Fruit fly (Drosophila melanogaster) whole organism, adult: ENCODE data around the gene Elp1.

ENCODE experiments used
- CG11617 ChIP-seq: fragments of 200-800 bp; sonication (Bioruptor generic); optimal IDR thresholded peaks from 2 replicates; lab custom pipeline; 2017; ENCODE audit warnings: mild to moderate bottlenecking, missing biosample characterization, missing genetic modification reagents, missing genetic modification characterization
- CG12768 ChIP-seq: fragments of 200-800 bp; sonication (Bioruptor generic); optimal IDR thresholded peaks from 2 replicates; lab custom pipeline; 2017; ENCODE audit warnings: missing biosample characterization, missing genetic modification characterization, mild to moderate bottlenecking, moderate library complexity, missing genetic modification reagents
- CG14711 ChIP-seq: fragments of 200-800 bp; sonication (Bioruptor generic); optimal IDR thresholded peaks from 2 replicates; lab custom pipeline; 2018; ENCODE audit warnings: missing biosample characterization, mild to moderate bottlenecking, missing genetic modification characterization, moderate library complexity
- CG1620 ChIP-seq: fragments of 200-800 bp; sonication (Bioruptor generic); optimal IDR thresholded peaks from 2 replicates; lab custom pipeline; 2016; ENCODE audit warnings: missing biosample characterization, missing genetic modification characterization
- CG33017 ChIP-seq: fragments of 200-800 bp; sonication (Bioruptor generic); optimal IDR thresholded peaks from 2 replicates; lab custom pipeline; 2018; ENCODE audit warnings: missing biosample characterization, mild to moderate bottlenecking, missing genetic modification characterization, moderate library complexity
- CG5204 ChIP-seq: fragments of 200-800 bp; sonication (Bioruptor generic); optimal IDR thresholded peaks from 2 replicates; lab custom pipeline; 2016; ENCODE audit warnings: missing biosample characterization, missing genetic modification characterization
- CG7045 ChIP-seq: fragments of 200-800 bp; sonication (Bioruptor generic); optimal IDR thresholded peaks from 2 replicates; lab custom pipeline; 2017; ENCODE audit warnings: missing biosample characterization, mild to moderate bottlenecking, missing genetic modification characterization
- CG7101 ChIP-seq: fragments of 200-800 bp; sonication (Bioruptor generic); optimal IDR thresholded peaks from 2 replicates; lab custom pipeline; 2018; ENCODE audit warnings: missing biosample characterization, mild to moderate bottlenecking, missing genetic modification characterization, moderate library complexity
- Clk ChIP-seq: fragments of 200-800 bp; sonication (Bioruptor generic); optimal IDR thresholded peaks from 2 replicates; lab custom pipeline; 2017; ENCODE audit warnings: missing biosample characterization, missing genetic modification characterization
- Crg-1 ChIP-seq: fragments of 200-800 bp; sonication (Bioruptor generic); optimal IDR thresholded peaks from 2 replicates; lab custom pipeline; 2016; ENCODE audit warnings: missing biosample characterization, missing genetic modification characterization
- Hr96 ChIP-seq: fragments of 200-800 bp; sonication (Bioruptor generic); optimal IDR thresholded peaks from 2 replicates; lab custom pipeline; 2016; ENCODE audit warnings: missing biosample characterization, missing genetic modification characterization
- Mnt ChIP-seq: fragments of 200-800 bp; sonication (Bioruptor generic); optimal IDR thresholded peaks from 2 replicates; lab custom pipeline; 2016; ENCODE audit warnings: missing biosample characterization, mild to moderate bottlenecking, missing genetic modification characterization
- bab1 ChIP-seq: fragments of 200-800 bp; sonication (Bioruptor generic); optimal IDR thresholded peaks from 3 replicates; lab custom pipeline; 2019; ENCODE audit warnings: missing biosample characterization, mild to moderate bottlenecking, missing genetic modification characterization, moderate library complexity
- cic ChIP-seq: fragments of 200-800 bp; sonication (Bioruptor generic); optimal IDR thresholded peaks from 2 replicates; lab custom pipeline; 2017; ENCODE audit warnings: missing biosample characterization, mild to moderate bottlenecking, missing genetic modification characterization, moderate library complexity
- cnc ChIP-seq, 2 experiments: fragments of >200 bp; optimal IDR thresholded peaks; 2 replicates each; lab custom pipeline; 2017
- kay ChIP-seq: fragments of 200-800 bp; sonication (Bioruptor generic); peaks from one replicate; lab custom pipeline; 2016; ENCODE audit warnings: missing biosample characterization, missing genetic modification characterization, borderline replicate concordance
- ovo ChIP-seq: fragments of 200-800 bp; sonication (Bioruptor generic); optimal IDR thresholded peaks from 2 replicates; lab custom pipeline; 2016; ENCODE audit warnings: missing biosample characterization, missing genetic modification characterization
- pad ChIP-seq: fragments of 200-800 bp; sonication (Bioruptor generic); optimal IDR thresholded peaks from 3 replicates; lab custom pipeline; 2017; ENCODE audit warnings: missing biosample characterization, missing genetic modification characterization, mild to moderate bottlenecking, moderate library complexity, missing genetic modification reagents
- tj ChIP-seq: fragments of 200-800 bp; sonication (Bioruptor generic); optimal IDR thresholded peaks from 3 replicates; lab custom pipeline; 2017; ENCODE audit warnings: missing biosample characterization, mild to moderate bottlenecking, missing genetic modification characterization, moderate library complexity
- toe ChIP-seq: fragments of 200-800 bp; sonication (Bioruptor generic); optimal IDR thresholded peaks from 2 replicates; lab custom pipeline; 2016; ENCODE audit warnings: missing biosample characterization, missing genetic modification characterization

Gene Elp1

dm6 chr3R:11613252-11614036 lies 37.3 kb upstream of the Elp1 start:
- TF ChIP-seq Mnt (GFP tag; lab: Kevin White, UChicago) (no peak), bab1 (GFP tag; lab: Kevin White, UChicago) (peak; percentile 70), toe (peak; percentile 57), ovo (GFP tag; lab: Kevin White, UChicago) (peak; percentile 37), Hr96 (GFP tag; lab: Kevin White, UChicago) (peak; percentile 54), tj (GFP tag; lab: Kevin White, UChicago) (no peak), CG7045 (GFP tag; lab: Kevin White, UChicago) (no peak), Crg-1 (peak; percentile 57), CG7101 (no peak), kay (GFP tag; lab: Kevin White, UChicago) (no peak), CG14711 (tag; lab: Kevin White, UChicago) (peak; percentile 21), cic (no peak), CG33017 (tag; lab: Kevin White, UChicago) (no peak), CG11617 (no peak), Clk (GFP tag; lab: Kevin White, UChicago) (no peak), CG12768 (GFP tag; lab: Kevin White, UChicago) (no peak), CG1620 (peak; percentile 79), pad (GFP tag; lab: Kevin White, UChicago) (peak; percentile 44), cnc (optimal IDR thresholded peaks at IDR 0.05; lab: Kevin White, UChicago) (no peak), CG5204 (no peak)

DNA sequence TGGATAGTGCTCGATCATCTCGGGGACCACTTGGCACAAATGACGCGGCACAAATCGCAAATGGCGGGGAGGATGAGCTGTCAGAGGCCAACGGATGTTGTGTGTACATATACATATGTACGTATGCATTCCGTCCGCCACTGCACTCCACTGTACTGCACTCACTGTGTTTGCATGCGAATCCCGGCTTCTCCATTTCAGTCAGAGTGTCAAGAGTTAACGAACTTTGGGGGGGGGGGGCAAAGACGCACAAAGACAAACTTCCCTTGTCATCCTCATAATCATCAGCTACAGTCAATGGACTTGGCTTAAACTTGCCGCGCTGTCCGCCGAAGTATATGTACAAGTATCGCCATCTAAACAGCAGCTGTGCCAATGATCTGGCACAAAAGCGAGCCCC lies 36.7 kb upstream of the Elp1 start:
- TF ChIP-seq CG14711 (tag; lab: Kevin White, UChicago) (no peak), CG5204 (no peak), cic (no peak), CG7045 (GFP tag; lab: Kevin White, UChicago) (no peak), cnc (optimal IDR thresholded peaks at IDR 0.05; lab: Kevin White, UChicago) (no peak), Hr96 (GFP tag; lab: Kevin White, UChicago) (no peak), Clk (GFP tag; lab: Kevin White, UChicago) (no peak), pad (GFP tag; lab: Kevin White, UChicago) (no peak), Crg-1 (no peak), tj (GFP tag; lab: Kevin White, UChicago) (no peak), CG33017 (tag; lab: Kevin White, UChicago) (no peak), bab1 (GFP tag; lab: Kevin White, UChicago) (no peak), CG11617 (no peak), kay (GFP tag; lab: Kevin White, UChicago) (no peak), toe (no peak), CG12768 (GFP tag; lab: Kevin White, UChicago) (no peak), CG1620 (no peak), ovo (GFP tag; lab: Kevin White, UChicago) (no peak), CG7101 (no peak)

DNA sequence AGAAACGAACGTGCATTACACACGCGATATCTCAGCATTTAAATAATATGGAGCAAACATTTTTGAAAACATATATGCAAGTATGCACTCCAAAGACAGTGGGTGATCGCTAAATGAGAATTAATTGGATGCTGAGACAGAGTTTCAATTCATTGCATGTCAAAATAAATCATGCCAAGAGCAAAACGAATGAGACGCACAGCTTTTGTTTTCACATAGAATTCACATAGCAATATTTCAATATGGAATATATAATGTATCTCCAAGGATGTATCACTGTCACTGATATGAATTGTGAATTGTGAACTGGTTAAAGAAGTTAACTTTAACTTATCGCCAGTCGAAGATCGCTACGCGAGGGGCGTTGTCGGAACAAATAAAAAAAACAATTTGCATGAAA lies 36.3 kb upstream of the Elp1 start:
- TF ChIP-seq CG12768 (GFP tag; lab: Kevin White, UChicago) (no peak), bab1 (GFP tag; lab: Kevin White, UChicago) (peak; percentile 46), CG14711 (tag; lab: Kevin White, UChicago) (peak; percentile 40), CG5204 (no peak), cnc (optimal IDR thresholded peaks at IDR 0.05; lab: Kevin White, UChicago) (no peak)

dm6 chr3R:11615415-11616104 lies 35.2 kb upstream of the Elp1 start:
- TF ChIP-seq CG7045 (GFP tag; lab: Kevin White, UChicago), result no peak
- no peak for TF ChIP-seq pad (GFP tag; lab: Kevin White, UChicago)
- no peak for TF ChIP-seq cic
- TF ChIP-seq CG12768 (GFP tag; lab: Kevin White, UChicago), result no peak
- TF ChIP-seq CG11617, result no peak
- no peak for TF ChIP-seq CG1620
- TF ChIP-seq bab1 (GFP tag; lab: Kevin White, UChicago), result no peak
- no peak for TF ChIP-seq toe
- no peak for TF ChIP-seq ovo (GFP tag; lab: Kevin White, UChicago)
- TF ChIP-seq tj (GFP tag; lab: Kevin White, UChicago), result no peak
- TF ChIP-seq Mnt (GFP tag; lab: Kevin White, UChicago), result no peak
- no peak for TF ChIP-seq CG14711 (tag; lab: Kevin White, UChicago)
- TF ChIP-seq CG5204, result no peak
- TF ChIP-seq Clk (GFP tag; lab: Kevin White, UChicago), result no peak
- no peak for TF ChIP-seq CG33017 (tag; lab: Kevin White, UChicago)
- no peak for TF ChIP-seq kay (GFP tag; lab: Kevin White, UChicago)

DNA sequence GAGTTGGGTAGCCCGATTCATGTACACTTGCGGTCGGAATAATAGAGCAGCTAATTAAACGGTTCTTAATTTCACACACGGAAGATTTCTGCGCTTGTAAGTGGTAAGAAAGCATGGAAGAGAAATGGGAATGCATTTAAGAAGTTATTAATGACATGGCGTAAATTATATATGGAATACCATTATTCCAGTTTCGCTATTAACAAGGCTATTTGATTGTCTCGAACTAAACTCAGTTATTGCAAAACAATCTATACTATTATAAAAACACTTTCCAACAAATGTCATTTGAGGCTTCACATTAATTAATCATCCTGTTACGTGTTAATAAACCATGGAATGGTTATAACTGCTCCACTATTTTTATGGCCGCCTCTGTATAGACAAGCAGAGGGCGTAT lies 34.6 kb upstream of the Elp1 start:
- TF ChIP-seq toe (no peak), ovo (GFP tag; lab: Kevin White, UChicago) (no peak), Clk (GFP tag; lab: Kevin White, UChicago) (no peak), CG33017 (tag; lab: Kevin White, UChicago) (no peak)

DNA sequence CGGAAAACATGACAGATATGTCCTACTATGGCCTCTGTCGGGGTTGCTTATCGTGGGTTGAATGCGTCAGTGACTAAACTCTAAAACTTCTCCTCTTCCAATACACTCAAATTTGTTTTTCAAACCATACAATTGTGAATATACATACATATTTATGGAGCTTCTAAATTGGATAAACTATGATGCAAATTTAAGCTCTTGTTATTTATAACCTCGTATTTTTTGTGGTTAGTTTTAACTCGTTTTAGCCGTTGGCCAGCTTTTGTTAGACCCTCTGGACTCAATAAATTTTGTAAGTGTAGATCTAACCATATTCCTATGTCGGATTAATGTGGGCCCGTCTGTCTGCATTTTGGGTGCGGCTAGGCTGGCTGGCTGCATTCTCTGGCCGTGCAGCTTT lies 33.4 kb upstream of the Elp1 start:
- TF ChIP-seq CG14711 (tag; lab: Kevin White, UChicago), result no peak
- no peak for TF ChIP-seq tj (GFP tag; lab: Kevin White, UChicago)
- no peak for TF ChIP-seq ovo (GFP tag; lab: Kevin White, UChicago)
- no peak for TF ChIP-seq Hr96 (GFP tag; lab: Kevin White, UChicago)
